Fruit fly (Drosophila melanogaster): ENCODE results near the gene CG11983.

Gene CG11983

DNA sequence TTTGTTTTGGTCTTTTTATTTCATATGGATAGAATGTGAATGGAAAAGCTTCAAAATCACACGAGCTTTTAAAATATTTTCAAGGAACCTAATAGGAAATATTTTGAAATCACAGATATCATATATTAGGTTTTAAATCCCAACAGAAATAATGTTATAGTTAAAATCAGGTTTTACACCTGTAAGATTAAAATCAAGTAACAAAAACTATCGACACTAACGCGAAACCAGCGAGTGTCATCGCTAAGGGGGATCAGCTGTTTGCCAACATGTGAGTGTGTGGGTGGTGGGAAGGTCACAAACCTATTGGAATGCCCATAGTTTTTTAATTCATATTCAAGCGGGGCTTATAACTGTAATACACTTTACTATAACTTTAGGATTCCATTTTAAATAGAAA, 30.5 kb downstream of the CG11983 start, which contains the start of gene hyx (continued):
- TF ChIP-seq CG15696 (tag; optimal IDR thresholded peaks at IDR 0.05) = peak; percentile 3
- TF ChIP-seq CG4424 (GFP tag; optimal IDR thresholded peaks at IDR 0.05) = no peak
- TF ChIP-seq ab (GFP tag; optimal IDR thresholded peaks at IDR 0.05) = no peak
- no peak for TF ChIP-seq Sox102F (GFP tag; optimal IDR thresholded peaks at IDR 0.05)
- TF ChIP-seq Vsx1 (GFP tag; optimal IDR thresholded peaks at IDR 0.05) = no peak
- TF ChIP-seq CG8765 (GFP tag; IDR thresholded peaks at IDR 0.05) = no peak
- no peak for TF ChIP-seq cato (GFP tag; optimal IDR thresholded peaks at IDR 0.05; ENCODE audit: borderline replicate concordance)
- no peak for TF ChIP-seq Optix (GFP tag; IDR thresholded peaks at IDR 0.05)
- TF ChIP-seq Rx (GFP tag; IDR thresholded peaks at IDR 0.05) = no peak
- TF ChIP-seq CG9817 (tag; optimal IDR thresholded peaks at IDR 0.05) = peak; percentile 9
- no peak for TF ChIP-seq CG13123 (GFP tag; optimal IDR thresholded peaks at IDR 0.05)
- TF ChIP-seq CG13775 (GFP tag; optimal IDR thresholded peaks at IDR 0.05) = peak; percentile 34
- peak; percentile 20 for TF ChIP-seq Dip3 (GFP tag; optimal IDR thresholded peaks at IDR 0.05)
- peak; percentile 27 for TF ChIP-seq maf-S (GFP tag; optimal IDR thresholded peaks at IDR 0.05)
- no peak for TF ChIP-seq Ssrp (tag; optimal IDR thresholded peaks at IDR 0.05)
- no peak for TF ChIP-seq otp (GFP tag; IDR thresholded peaks at IDR 0.05)
- TF ChIP-seq zfh2 (GFP tag; optimal IDR thresholded peaks at IDR 0.05) = peak; percentile 54
- TF ChIP-seq CG15514 (GFP tag; optimal IDR thresholded peaks at IDR 0.05) = peak; percentile 57
- TF ChIP-seq cwo (GFP tag; optimal IDR thresholded peaks at IDR 0.05) = no peak
- TF ChIP-seq CG7786 (GFP tag; optimal IDR thresholded peaks at IDR 0.05) = no peak
- TF ChIP-seq al (GFP tag; IDR thresholded peaks at IDR 0.05) = 0 out of 2 replicates have a peak, but pooled peaks have one; percentile 31
- peak in 1 of 2 experiments; percentile 41 for TF ChIP-seq Pdp1 (GFP tag; optimal IDR thresholded peaks at IDR 0.05)
- peak; percentile 87 for TF ChIP-seq CG12155 (GFP tag; optimal IDR thresholded peaks at IDR 0.05)
- no peak; the same call in 1 of the 3 replicates for TF ChIP-seq knrl (GFP tag; IDR thresholded peaks at IDR 0.05; ENCODE audit: partially characterized antibody)
- no peak for TF ChIP-seq CG17802 (tag; optimal IDR thresholded peaks at IDR 0.05)
- no peak for TF ChIP-seq CG16779 (GFP tag; IDR thresholded peaks at IDR 0.05)
- no peak for TF ChIP-seq Sox100B (GFP tag; optimal IDR thresholded peaks at IDR 0.05)
- no peak for TF ChIP-seq NK7.1 (GFP tag; optimal IDR thresholded peaks at IDR 0.05)
- TF ChIP-seq CG31388 (GFP tag; optimal IDR thresholded peaks at IDR 0.05) = no peak
- TF ChIP-seq pho (GFP tag; optimal IDR thresholded peaks at IDR 0.05) = peak; percentile 30
- TF ChIP-seq CG5953 (GFP tag; IDR thresholded peaks at IDR 0.05) = no peak
- TF ChIP-seq Doc2 (GFP tag; IDR thresholded peaks at IDR 0.05) = no peak
- TF ChIP-seq CG4730 (GFP tag; IDR thresholded peaks at IDR 0.05) = no peak
- TF ChIP-seq CG18764 (GFP tag; optimal IDR thresholded peaks at IDR 0.05) = no peak
- 0 out of 3 replicates have a peak, but pooled peaks have one; percentile 18 for TF ChIP-seq mld (GFP tag; IDR thresholded peaks at IDR 0.05; ENCODE audit: partially characterized antibody)
- TF ChIP-seq CG2129 (GFP tag; IDR thresholded peaks at IDR 0.05; ENCODE audit: partially characterized antibody) = peak; percentile 82
- TF ChIP-seq NfI (GFP tag; optimal IDR thresholded peaks at IDR 0.05) = peak; percentile 40
- TF ChIP-seq repo (GFP tag; optimal IDR thresholded peaks at IDR 0.05) = no peak
- TF ChIP-seq Neu2 (GFP tag; optimal IDR thresholded peaks at IDR 0.05; ENCODE audit: borderline replicate concordance) = no peak
- TF ChIP-seq CG1792 (GFP tag; optimal IDR thresholded peaks at IDR 0.05) = no peak
- peak; percentile 56 for TF ChIP-seq lab (GFP tag; optimal IDR thresholded peaks at IDR 0.05)
- TF ChIP-seq Sry-β (GFP tag; optimal IDR thresholded peaks at IDR 0.05) = peak; percentile 14
- peak; percentile 79; the same call in 2 of the 3 replicates for TF ChIP-seq sr (GFP tag; IDR thresholded peaks at IDR 0.05)
- TF ChIP-seq E2f1 (GFP tag; IDR thresholded peaks at IDR 0.05) = no peak
- TF ChIP-seq CG10959 (GFP tag; IDR thresholded peaks at IDR 0.05) = no peak
- TF ChIP-seq CrebB (tag; optimal IDR thresholded peaks at IDR 0.05) = no peak
- peak; percentile 47 for TF ChIP-seq Camta (GFP tag; optimal IDR thresholded peaks at IDR 0.05)
- TF ChIP-seq caup (GFP tag; optimal IDR thresholded peaks at IDR 0.05; ENCODE audit: severe bottlenecking) = peak; percentile 29
- no peak for TF ChIP-seq kni (GFP tag; optimal IDR thresholded peaks at IDR 0.05)

Data from whole organism, embryonic.